Fruit fly (Drosophila melanogaster) whole organism, embryonic: ENCODE measurements around the gene LysRS.

Experiments
- Ada2b ChIP-seq: fragments of 200-800 bp; sonication (Bioruptor generic); IDR thresholded peaks from 2 replicates; pipeline ENCODE4 v1.3.6; 2022; ENCODE audit warnings: missing biosample characterization, missing genetic modification characterization
- C15 ChIP-seq: fragments of 200-800 bp; sonication (Bioruptor generic); IDR thresholded peaks from 3 replicates; pipeline ENCODE4 v1.3.6; 2022; ENCODE audit warnings: missing biosample characterization, missing genetic modification characterization
- CG10209 ChIP-seq: fragments of 200-800 bp; sonication (Bioruptor generic); optimal IDR thresholded peaks from 3 replicates; lab custom pipeline; 2017; ENCODE audit warnings: missing biosample characterization, mild to moderate bottlenecking, missing genetic modification characterization, missing genetic modification reagents
- CG10565 ChIP-seq: fragments of 200-800 bp; sonication (Bioruptor generic); optimal IDR thresholded peaks from 3 replicates; lab custom pipeline; 2016; ENCODE audit warnings: missing biosample characterization, mild to moderate bottlenecking, missing genetic modification characterization
- CG12744 ChIP-seq: fragments of 200-800 bp; sonication (Bioruptor generic); optimal IDR thresholded peaks from 2 replicates; lab custom pipeline; 2016; ENCODE audit warnings: missing biosample characterization, missing genetic modification characterization
- CG15514 ChIP-seq: fragments of 200-800 bp; sonication (Bioruptor generic); optimal IDR thresholded peaks from 3 replicates; lab custom pipeline; 2017; ENCODE audit warnings: missing biosample characterization, missing genetic modification characterization, mild to moderate bottlenecking, moderate library complexity, missing genetic modification reagents
- CG16863 ChIP-seq: fragments of 200-800 bp; sonication (Bioruptor generic); optimal IDR thresholded peaks from 3 replicates; lab custom pipeline; 2016; ENCODE audit warnings: missing biosample characterization, missing genetic modification characterization
- CG1792 ChIP-seq: fragments of 200-800 bp; sonication (Bioruptor generic); optimal IDR thresholded peaks from 2 replicates; lab custom pipeline; 2016; ENCODE audit warnings: missing biosample characterization, missing genetic modification characterization
- CG30403 ChIP-seq: fragments of 200-800 bp; sonication (Bioruptor generic); optimal IDR thresholded peaks from 3 replicates; lab custom pipeline; 2016; ENCODE audit warnings: missing biosample characterization, missing genetic modification characterization
- CG34422 ChIP-seq: fragments of 200-800 bp; sonication (Bioruptor generic); IDR thresholded peaks from 3 replicates; pipeline ENCODE4 v1.3.6; 2022; ENCODE audit warnings: missing biosample characterization, missing genetic modification characterization
- CG3995 ChIP-seq: fragments of 200-800 bp; sonication (Bioruptor generic); optimal IDR thresholded peaks from 3 replicates; lab custom pipeline; 2016; ENCODE audit warnings: missing biosample characterization, missing genetic modification characterization
- CG7963 ChIP-seq: fragments of 200-800 bp; sonication (Bioruptor generic); IDR thresholded peaks from 3 replicates; pipeline ENCODE4 v1.3.6; 2022; ENCODE audit warnings: missing biosample characterization, missing genetic modification characterization; ENCODE audit not compliant: partially characterized antibody
- CG8281 ChIP-seq: fragments of 200-800 bp; sonication (Bioruptor generic); optimal IDR thresholded peaks from 2 replicates; lab custom pipeline; 2018; ENCODE audit warnings: missing biosample characterization, mild to moderate bottlenecking, missing genetic modification characterization, moderate library complexity
- CG8290 ChIP-seq, 3 experiments: fragments of 200-800 bp; sonication (Bioruptor generic); optimal IDR thresholded peaks; 2 replicates each; lab custom pipeline; 2016 to 2019; ENCODE audit warnings: missing biosample characterization in 3 of 3, missing genetic modification characterization in 3 of 3, mild to moderate bottlenecking in 2 of 3, moderate library complexity in 1 of 3
- CG9797 ChIP-seq: fragments of 200-800 bp; sonication (Bioruptor generic); optimal IDR thresholded peaks from 3 replicates; lab custom pipeline; 2018; ENCODE audit warnings: missing biosample characterization, mild to moderate bottlenecking, missing genetic modification characterization
- CG9932 ChIP-seq: fragments of 200-800 bp; sonication (Bioruptor generic); IDR thresholded peaks from 2 replicates; pipeline ENCODE4 v1.3.6; 2022; ENCODE audit warnings: missing biosample characterization, missing genetic modification characterization
- Chrac-16 ChIP-seq: fragments of 200-800 bp; sonication (Bioruptor generic); optimal IDR thresholded peaks from 3 replicates; lab custom pipeline; 2016; ENCODE audit warnings: missing biosample characterization, missing genetic modification characterization
- Gsc ChIP-seq: fragments of 200-800 bp; sonication (Bioruptor generic); IDR thresholded peaks from 2 replicates; pipeline ENCODE4 v1.3.6; 2022; ENCODE audit warnings: missing biosample characterization, missing genetic modification characterization
- H2.0 ChIP-seq: fragments of 200-800 bp; sonication (Bioruptor generic); IDR thresholded peaks from 2 replicates; pipeline ENCODE4 v1.3.6; 2022; ENCODE audit warnings: missing biosample characterization, missing genetic modification characterization
- HmgZ ChIP-seq: fragments of 200-800 bp; sonication (Bioruptor generic); optimal IDR thresholded peaks from 2 replicates; lab custom pipeline; 2018; ENCODE audit warnings: missing biosample characterization, mild to moderate bottlenecking, missing genetic modification characterization
- MBD-R2 ChIP-seq: fragments of 200-800 bp; sonication (Bioruptor generic); IDR thresholded peaks from 2 replicates; pipeline ENCODE4 v1.3.6; 2022; ENCODE audit warnings: missing biosample characterization, missing genetic modification characterization
- MESR4 ChIP-seq: fragments of 200-800 bp; sonication (Bioruptor generic); optimal IDR thresholded peaks from 2 replicates; lab custom pipeline; 2018; ENCODE audit warnings: missing biosample characterization, mild to moderate bottlenecking, missing genetic modification characterization, moderate library complexity
- Opbp ChIP-seq: fragments of 200-800 bp; sonication (Bioruptor generic); IDR thresholded peaks from 3 replicates; pipeline ENCODE4 v1.3.6; 2022; ENCODE audit warnings: missing biosample characterization, missing genetic modification characterization; ENCODE audit not compliant: partially characterized antibody
- Ptx1 ChIP-seq: fragments of 200-800 bp; sonication (Bioruptor generic); IDR thresholded peaks from 2 replicates; pipeline ENCODE4 v1.3.6; 2022; ENCODE audit warnings: missing biosample characterization, missing genetic modification characterization
- Rfx ChIP-seq: fragments of 200-800 bp; sonication (Bioruptor generic); IDR thresholded peaks from 2 replicates; pipeline ENCODE4 v1.3.6; 2022; ENCODE audit warnings: missing biosample characterization, missing genetic modification characterization
- Sox102F ChIP-seq: fragments of 200-800 bp; sonication (Bioruptor generic); optimal IDR thresholded peaks from 2 replicates; lab custom pipeline; 2018; ENCODE audit warnings: missing biosample characterization, mild to moderate bottlenecking, missing genetic modification characterization, moderate library complexity
- Vsx1 ChIP-seq: fragments of 200-800 bp; sonication (Bioruptor generic); optimal IDR thresholded peaks from 2 replicates; lab custom pipeline; 2017; ENCODE audit warnings: missing biosample characterization, mild to moderate bottlenecking, missing genetic modification characterization, missing genetic modification reagents
- ac ChIP-seq: fragments of 200-800 bp; sonication (Bioruptor generic); optimal IDR thresholded peaks from 3 replicates; lab custom pipeline; 2017; ENCODE audit warnings: missing biosample characterization, mild to moderate bottlenecking, missing genetic modification characterization
- ara ChIP-seq: fragments of 200-800 bp; sonication (Bioruptor generic); IDR thresholded peaks from 2 replicates; pipeline ENCODE4 v1.3.6; 2022; ENCODE audit warnings: missing biosample characterization, missing genetic modification characterization
- cad ChIP-seq: fragments of >200 bp; optimal IDR thresholded peaks from 2 replicates; lab custom pipeline; 2017; ENCODE audit warnings: missing biosample characterization, missing genetic modification characterization
- cg ChIP-seq: fragments of 200-800 bp; sonication (Bioruptor generic); optimal IDR thresholded peaks from 3 replicates; lab custom pipeline; 2019; ENCODE audit warnings: missing biosample characterization, mild to moderate bottlenecking, missing genetic modification characterization, moderate library complexity
- corto ChIP-seq: fragments of 200-800 bp; sonication (Bioruptor generic); optimal IDR thresholded peaks from 2 replicates; lab custom pipeline; 2016; ENCODE audit warnings: missing biosample characterization, mild to moderate bottlenecking, missing genetic modification characterization, moderate library complexity
- fu2 ChIP-seq: fragments of 200-800 bp; sonication (Bioruptor generic); optimal IDR thresholded peaks from 2 replicates; lab custom pipeline; 2016; ENCODE audit warnings: missing biosample characterization, missing genetic modification characterization
- grn ChIP-seq: fragments of 200-800 bp; sonication (Bioruptor generic); optimal IDR thresholded peaks from 3 replicates; lab custom pipeline; 2017; ENCODE audit warnings: missing biosample characterization, missing genetic modification characterization
- hb ChIP-seq: fragments of 200-800 bp; sonication (Bioruptor generic); IDR thresholded peaks from 3 replicates; pipeline ENCODE4 v1.3.6; 2022; ENCODE audit warnings: missing biosample characterization, missing genetic modification characterization; ENCODE audit not compliant: partially characterized antibody
- jumu ChIP-seq: fragments of 200-800 bp; sonication (Bioruptor generic); optimal IDR thresholded peaks from 3 replicates; lab custom pipeline; 2016; ENCODE audit warnings: missing biosample characterization, missing genetic modification characterization
- knrl ChIP-seq: fragments of 200-800 bp; sonication (Bioruptor generic); IDR thresholded peaks from 3 replicates; pipeline ENCODE4 v1.3.6; 2022; ENCODE audit warnings: missing biosample characterization, missing genetic modification characterization; ENCODE audit not compliant: partially characterized antibody
- maf-S ChIP-seq: fragments of 200-800 bp; sonication (Bioruptor generic); optimal IDR thresholded peaks from 2 replicates; lab custom pipeline; 2016; ENCODE audit warnings: missing biosample characterization, missing genetic modification characterization
- mld ChIP-seq: fragments of 200-800 bp; sonication (Bioruptor generic); IDR thresholded peaks from 3 replicates; pipeline ENCODE4 v1.3.6; 2022; ENCODE audit warnings: missing biosample characterization, missing genetic modification characterization; ENCODE audit not compliant: partially characterized antibody
- phol ChIP-seq: fragments of 200-800 bp; sonication (Bioruptor generic); optimal IDR thresholded peaks from 3 replicates; lab custom pipeline; 2018; ENCODE audit warnings: missing biosample characterization, mild to moderate bottlenecking, missing genetic modification characterization, moderate library complexity
- pzg ChIP-seq: fragments of 200-800 bp; sonication (Bioruptor generic); optimal IDR thresholded peaks from 3 replicates; lab custom pipeline; 2018; ENCODE audit warnings: missing biosample characterization, mild to moderate bottlenecking, missing genetic modification characterization, moderate library complexity
- sens ChIP-seq: fragments of 200-800 bp; sonication (Bioruptor generic); peaks from one replicate; lab custom pipeline; 2016; ENCODE audit warnings: missing biosample characterization, missing genetic modification characterization
- sug ChIP-seq: fragments of 200-800 bp; optimal IDR thresholded peaks from 2 replicates; lab custom pipeline; 2019; ENCODE audit warnings: missing biosample characterization, mild to moderate bottlenecking, missing genetic modification characterization, moderate library complexity
- tna ChIP-seq: fragments of 200-800 bp; sonication (Bioruptor generic); IDR thresholded peaks from 2 replicates; pipeline ENCODE4 v1.3.6; 2022; ENCODE audit warnings: missing biosample characterization, missing genetic modification characterization; ENCODE audit not compliant: partially characterized antibody
- unc-4 ChIP-seq: fragments of 200-800 bp; sonication (Bioruptor generic); IDR thresholded peaks from 2 replicates; pipeline ENCODE4 v1.3.6; 2022; ENCODE audit warnings: missing biosample characterization, missing genetic modification characterization; ENCODE audit not compliant: partially characterized antibody

LysRS gene

DNA sequence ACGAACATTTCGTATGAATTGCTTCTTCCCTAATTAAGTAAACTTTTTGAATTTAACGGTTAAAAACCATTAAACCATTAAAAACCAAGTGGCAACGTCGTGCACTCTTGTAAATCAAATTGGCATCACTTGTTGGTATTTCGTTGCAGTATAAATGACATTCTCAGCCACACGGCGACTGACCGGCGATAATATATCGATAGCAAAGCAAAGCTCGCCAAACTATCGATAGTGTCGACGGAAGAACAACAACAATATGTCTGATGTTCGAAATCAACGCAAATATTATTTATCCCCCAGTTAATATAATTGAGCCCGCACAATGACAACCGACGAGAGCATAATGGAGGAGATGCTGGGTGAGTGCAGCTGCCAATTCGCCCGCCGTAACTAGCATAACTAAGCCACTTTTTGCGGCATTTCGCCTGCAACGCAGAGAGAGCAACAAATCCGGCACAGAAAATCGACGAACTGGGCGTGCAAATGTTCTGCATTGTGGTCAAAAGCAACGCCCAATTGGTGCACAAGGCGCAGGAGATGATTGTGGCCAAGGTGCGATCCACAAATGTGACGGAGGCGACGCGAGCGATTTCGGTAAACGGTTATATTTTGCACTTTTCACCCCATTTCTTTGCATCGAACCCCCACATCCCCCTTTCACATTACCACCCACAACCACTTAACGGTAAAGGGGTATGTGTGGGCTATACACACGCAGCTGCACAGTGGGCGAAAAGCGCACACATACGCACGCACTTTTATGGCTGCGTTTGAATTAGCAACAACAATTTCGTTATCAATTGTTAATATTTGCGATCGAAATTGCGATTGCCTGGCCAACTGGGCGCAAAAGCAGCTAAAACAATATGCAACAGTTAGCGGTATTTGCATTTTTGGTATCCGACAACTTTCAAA, 7.6 kb downstream of the LysRS start, which contains the start of gene Gga (continued):
- TF ChIP-seq ara (peak; percentile 30; the same call in 1 of the 2 replicates), MBD-R2 (GFP tag; lab: Robert Waterston, UW) (peak; percentile 56), tna (peak; percentile 78), HmgZ (peak; percentile 41), MESR4 (GFP tag; lab: Kevin White, UChicago) (peak; percentile 36), grn (GFP tag; lab: Kevin White, UChicago) (peak; percentile 33), Opbp (GFP tag; lab: Robert Waterston, UW) (peak; percentile 91), Rfx (peak; percentile 38), hb (GFP tag; lab: Robert Waterston, UW) (peak; percentile 81), Ptx1 (GFP tag; lab: Robert Waterston, UW) (no peak), Vsx1 (GFP tag; lab: Kevin White, UChicago) (no peak), ac (GFP tag; lab: Kevin White, UChicago) (no peak), Ada2b (GFP tag; lab: Robert Waterston, UW) (no peak), CG15514 (GFP tag; lab: Kevin White, UChicago) (peak; percentile 61), CG8290 (GFP tag; optimal IDR thresholded peaks at IDR 0.05; lab: Kevin White, UChicago) (no peak), CG8290 (tag; optimal IDR thresholded peaks at IDR 0.05; lab: Kevin White, UChicago) (peak in 1 of 2 experiments; percentile 59), CG34422 (GFP tag; lab: Robert Waterston, UW) (peak; percentile 54; the same call in 1 of the 3 replicates), CG7963 (GFP tag; lab: Robert Waterston, UW) (peak; percentile 79), jumu (GFP tag; lab: Kevin White, UChicago) (no peak), knrl (GFP tag; lab: Robert Waterston, UW) (peak; percentile 84), mld (GFP tag; lab: Robert Waterston, UW) (peak; percentile 77; the same call in 2 of the 3 replicates), phol (tag; lab: Kevin White, UChicago) (peak; percentile 65)

DNA sequence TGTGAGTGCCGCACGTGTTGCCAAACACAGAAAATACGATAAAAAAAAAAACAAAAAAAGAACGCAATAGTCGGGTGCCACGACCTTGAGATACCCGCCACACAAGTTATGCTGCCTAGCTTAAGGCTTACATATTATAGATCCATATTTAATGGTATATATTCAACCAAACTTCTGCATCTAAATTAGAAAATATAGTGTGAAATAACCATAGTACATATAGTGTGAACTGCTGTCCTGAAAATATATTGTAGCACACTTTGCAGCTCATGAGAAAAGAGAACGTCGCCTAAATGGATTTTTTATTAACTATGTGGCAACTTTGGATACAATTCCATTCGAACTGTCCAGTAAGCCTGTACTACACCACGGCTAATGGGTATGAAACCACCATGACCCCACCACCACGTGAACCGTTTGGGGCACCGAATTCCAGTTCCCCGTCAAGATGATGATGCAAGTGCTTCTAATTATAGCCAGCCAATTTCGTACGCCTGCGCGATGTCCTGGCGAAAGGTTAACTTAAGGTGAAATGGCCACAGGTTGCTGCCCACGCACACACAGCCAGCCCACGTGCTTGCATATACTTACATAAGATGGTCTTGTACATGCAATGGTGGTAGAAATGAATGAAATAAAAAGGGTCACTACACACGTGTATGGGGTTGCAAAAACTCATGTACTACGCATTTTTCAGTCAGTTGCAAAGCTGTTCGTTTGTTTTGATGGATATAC, 8.4 kb downstream of the LysRS start:
- TF ChIP-seq MESR4 (GFP tag; lab: Kevin White, UChicago) (no peak), CG10209 (peak; percentile 79), fu2 (GFP tag; lab: Kevin White, UChicago) (peak; percentile 50), mld (GFP tag; lab: Robert Waterston, UW) (no peak), H2.0 (GFP tag; lab: Robert Waterston, UW) (peak; percentile 46; the same call in 1 of the 2 replicates), Gsc (GFP tag; lab: Robert Waterston, UW) (no peak), CG3995 (GFP tag; lab: Kevin White, UChicago) (peak; percentile 14), Chrac-16 (GFP tag; lab: Kevin White, UChicago) (peak; percentile 65), CG12744 (GFP tag; lab: Kevin White, UChicago) (peak; percentile 77), maf-S (GFP tag; lab: Kevin White, UChicago) (peak; percentile 40), cg (GFP tag; lab: Kevin White, UChicago) (peak; percentile 84), sug (tag; lab: Kevin White, UChicago) (peak; percentile 56), CG1792 (GFP tag; lab: Kevin White, UChicago) (peak; percentile 32), Sox102F (GFP tag; lab: Kevin White, UChicago) (peak; percentile 69), CG9797 (no peak), CG9932 (peak; percentile 67), CG16863 (GFP tag; lab: Kevin White, UChicago) (peak; percentile 70), pzg (GFP tag; lab: Kevin White, UChicago) (no peak), cad (GFP tag; lab: Kevin White, UChicago) (no peak), C15 (GFP tag; lab: Robert Waterston, UW) (0 out of 3 replicates have a peak, but pooled peaks have one; percentile 20), CG8281 (tag; lab: Kevin White, UChicago) (peak; percentile 50), CG30403 (GFP tag; lab: Kevin White, UChicago) (peak; percentile 82), phol (tag; lab: Kevin White, UChicago) (peak; percentile 77), CG10565 (GFP tag; lab: Kevin White, UChicago) (peak; percentile 25), unc-4 (no peak), corto (no peak), sens (GFP tag; lab: Kevin White, UChicago) (peak; percentile 96)
